Worm (Caenorhabditis elegans) whole organism, early embryonic: Measurements from ENCODE around the gene F35D2.2.

Source experiments
- B0310.2 ChIP-seq: sonication (generic microtip); optimal IDR thresholded peaks from 2 replicates; lab custom pipeline; 2016; ENCODE audit warnings: mild to moderate bottlenecking, missing genetic modification characterization, missing compliant biosample characterization
- ceh-13 ChIP-seq: fragments of 200-800 bp; sonication (Bioruptor generic); optimal IDR thresholded peaks from 2 replicates; lab custom pipeline; 2018; ENCODE audit warnings: mild to moderate bottlenecking, missing genetic modification characterization, missing compliant biosample characterization
- ceh-36 ChIP-seq: sonication (generic microtip); optimal IDR thresholded peaks from 2 replicates; lab custom pipeline; 2016; ENCODE audit warnings: missing genetic modification characterization, inconsistent platforms, missing compliant biosample characterization
- hmg-4 ChIP-seq: fragments of 200-800 bp; sonication (Bioruptor generic); optimal IDR thresholded peaks from 2 replicates; lab custom pipeline; 2018; ENCODE audit warnings: mild to moderate bottlenecking, missing genetic modification characterization, missing compliant biosample characterization
- scrt-1 ChIP-seq: fragments of 200-800 bp; sonication (Bioruptor generic); IDR thresholded peaks from 2 replicates; pipeline ENCODE4 v1.3.6; 2022; ENCODE audit warnings: missing genetic modification characterization, missing compliant biosample characterization
- tbx-37 ChIP-seq: fragments of 200-800 bp; sonication (Bioruptor generic); conservative IDR thresholded peaks from 2 replicates; pipeline ENCODE4 v1.3.6; 2022; ENCODE audit warnings: missing genetic modification reagents, missing genetic modification characterization, missing compliant biosample characterization

The F35D2.2 gene

DNA sequence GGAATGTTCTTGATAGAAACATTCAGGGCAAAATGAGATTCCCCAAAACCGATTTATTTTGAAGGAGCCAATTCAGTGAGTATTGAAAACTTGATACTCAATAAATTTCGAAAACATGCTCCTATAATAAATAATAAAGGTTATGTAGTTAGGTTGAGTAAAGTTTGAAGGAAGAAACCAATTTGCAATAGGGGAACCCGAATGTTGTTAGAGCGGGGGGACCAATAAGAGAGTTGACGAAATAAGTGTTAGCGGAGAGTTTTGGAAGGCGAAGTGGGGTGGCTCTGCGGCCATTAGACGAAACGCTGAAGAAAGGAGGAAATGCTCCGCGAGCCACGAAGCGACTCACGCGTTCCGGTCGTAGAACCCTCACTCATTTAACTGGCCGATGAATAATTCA, 50.8 kb downstream of the F35D2.2 start:
- TF ChIP-seq tbx-37 (GFP tag; lab: Robert Waterston, UW) (no peak), B0310.2 (tag; lab: Kevin White, UChicago) (no peak), ceh-36 (no peak), hmg-4 (GFP tag; lab: Kevin White, UChicago) (no peak), scrt-1 (GFP tag; lab: Robert Waterston, UW) (no peak), ceh-13 (GFP tag; lab: Kevin White, UChicago) (no peak)
